Fruit fly (Drosophila melanogaster): ENCODE data around the gene scpr-B.

scpr-B gene

dm6 chr3R:11225220-11225619 is 15.6 kb downstream of the scpr-B start, which contains the start of gene scpr-C:
Gene scpr-C, plus strand, starts transcription at chr3R:11225520.
- TF ChIP-seq Jra (GFP tag; optimal IDR thresholded peaks at IDR 0.05): no peak
- no peak for TF ChIP-seq Hnf4 (GFP tag; optimal IDR thresholded peaks at IDR 0.05)
- TF ChIP-seq Rel (GFP tag; optimal IDR thresholded peaks at IDR 0.05): no peak
- TF ChIP-seq Rel (tag; optimal IDR thresholded peaks at IDR 0.05): no peak
- no peak for TF ChIP-seq lola (GFP tag; optimal IDR thresholded peaks at IDR 0.05)
- no peak for TF ChIP-seq Mio (GFP tag; optimal IDR thresholded peaks at IDR 0.05)
- TF ChIP-seq woc (GFP tag; optimal IDR thresholded peaks at IDR 0.05): no peak
- TF ChIP-seq Myc (optimal IDR thresholded peaks at IDR 0.05): no peak

- TF ChIP-seq tai (GFP tag; optimal IDR thresholded peaks at IDR 0.05) (no peak), lola (GFP tag; optimal IDR thresholded peaks at IDR 0.05) (no peak), psq (GFP tag; optimal IDR thresholded peaks at IDR 0.05) (no peak), fru (GFP tag; optimal IDR thresholded peaks at IDR 0.05) (no peak), jim (GFP tag; optimal IDR thresholded peaks at IDR 0.05) (no peak), pan (optimal IDR thresholded peaks at IDR 0.05) (no peak), CrebA (GFP tag; optimal IDR thresholded peaks at IDR 0.05; ENCODE audit: borderline replicate concordance) (no peak), Dif (GFP tag; optimal IDR thresholded peaks at IDR 0.05; ENCODE audit: partially characterized antibody) (no peak), Dfd (GFP tag; optimal IDR thresholded peaks at IDR 0.05) (no peak), GATAd (GFP tag; optimal IDR thresholded peaks at IDR 0.05) (no peak), Sp1 (GFP tag; optimal IDR thresholded peaks at IDR 0.05) (no peak), dsf (GFP tag; optimal IDR thresholded peaks at IDR 0.05; ENCODE audit: borderline replicate concordance) (no peak), woc (GFP tag; optimal IDR thresholded peaks at IDR 0.05) (no peak), Hnf4 (GFP tag; optimal IDR thresholded peaks at IDR 0.05) (no peak), HLH106 (tag; optimal IDR thresholded peaks at IDR 0.05) (no peak), Vsx2 (GFP tag; optimal IDR thresholded peaks at IDR 0.05; ENCODE audit: partially characterized antibody) (no peak), br (GFP tag; optimal IDR thresholded peaks at IDR 0.05) (no peak), sv (GFP tag; optimal IDR thresholded peaks at IDR 0.05) (no peak), Jra (GFP tag; optimal IDR thresholded peaks at IDR 0.05) (no peak), OdsH (GFP tag; optimal IDR thresholded peaks at IDR 0.05) (no peak)
These were observed 16.3 kb downstream of the scpr-B start for dm6 chr3R:11224478-11224877.

- no peak for TF ChIP-seq Vsx2 (GFP tag; optimal IDR thresholded peaks at IDR 0.05; ENCODE audit: partially characterized antibody)
- TF ChIP-seq HLH106 (tag; optimal IDR thresholded peaks at IDR 0.05): no peak
These were observed 18.2 kb downstream of the scpr-B start for dm6 chr3R:11222587-11222986.

dm6 chr3R:11221437-11222230 is 19.2 kb downstream of the scpr-B start, which contains the start of the genes CG6693 and RpL3:
Gene CG6693, minus strand, starts transcription at chr3R:11221639.
Gene RpL3, plus strand, starts transcription at chr3R:11221894.
- TF ChIP-seq psq (GFP tag; optimal IDR thresholded peaks at IDR 0.05) (peak; percentile 46), jim (GFP tag; optimal IDR thresholded peaks at IDR 0.05) (no peak), Rel (GFP tag; optimal IDR thresholded peaks at IDR 0.05) (no peak), Rel (tag; optimal IDR thresholded peaks at IDR 0.05) (peak; percentile 74), Myc (optimal IDR thresholded peaks at IDR 0.05) (peak; percentile 43), Dif (GFP tag; optimal IDR thresholded peaks at IDR 0.05; ENCODE audit: partially characterized antibody) (peak; percentile 60), h (GFP tag; optimal IDR thresholded peaks at IDR 0.05) (peak; percentile 84), brk (GFP tag; optimal IDR thresholded peaks at IDR 0.05) (no peak), tai (GFP tag; optimal IDR thresholded peaks at IDR 0.05) (no peak), Hnf4 (GFP tag; optimal IDR thresholded peaks at IDR 0.05) (peak; percentile 87), dmrt93B (GFP tag; optimal IDR thresholded peaks at IDR 0.05) (peak; percentile 35), pan (optimal IDR thresholded peaks at IDR 0.05) (no peak), foxo (GFP tag; optimal IDR thresholded peaks at IDR 0.05) (peak in 1 of 2 experiments; percentile 61), dl (GFP tag; optimal IDR thresholded peaks at IDR 0.05; ENCODE audit: insufficient read depth in 1 of 2, partially characterized antibody in 2 of 2) (no peak), Jra (GFP tag; optimal IDR thresholded peaks at IDR 0.05) (peak; percentile 71), sv (GFP tag; optimal IDR thresholded peaks at IDR 0.05) (peak; percentile 63), GATAd (GFP tag; optimal IDR thresholded peaks at IDR 0.05) (no peak), Hr78 (GFP tag; optimal IDR thresholded peaks at IDR 0.05) (no peak), CG9705 (GFP tag; optimal IDR thresholded peaks at IDR 0.05) (peak; percentile 54), Dfd (GFP tag; optimal IDR thresholded peaks at IDR 0.05) (no peak), Abd-B (GFP tag; optimal IDR thresholded peaks at IDR 0.05) (no peak), ey (GFP tag; optimal IDR thresholded peaks at IDR 0.05) (peak; percentile 12), fru (GFP tag; optimal IDR thresholded peaks at IDR 0.05) (peak; percentile 75), CG32264 (GFP tag; optimal IDR thresholded peaks at IDR 0.05) (peak; percentile 16), OdsH (GFP tag; optimal IDR thresholded peaks at IDR 0.05) (peak; percentile 69), HLH106 (tag; optimal IDR thresholded peaks at IDR 0.05) (peak; percentile 67), sage (GFP tag; optimal IDR thresholded peaks at IDR 0.05) (no peak), Vsx2 (GFP tag; optimal IDR thresholded peaks at IDR 0.05; ENCODE audit: partially characterized antibody) (no peak), rgr (GFP tag; optimal IDR thresholded peaks at IDR 0.05) (peak; percentile 87), Sp1 (GFP tag; optimal IDR thresholded peaks at IDR 0.05) (peak; percentile 88), dsf (GFP tag; optimal IDR thresholded peaks at IDR 0.05; ENCODE audit: borderline replicate concordance) (peak; percentile 45), woc (GFP tag; optimal IDR thresholded peaks at IDR 0.05) (peak; percentile 37), N (GFP tag; optimal IDR thresholded peaks at IDR 0.05) (no peak), br (GFP tag; optimal IDR thresholded peaks at IDR 0.05) (peak; percentile 66), usp (GFP tag; optimal IDR thresholded peaks at IDR 0.05) (no peak), Hr83 (GFP tag; optimal IDR thresholded peaks at IDR 0.05; ENCODE audit: poor library complexity, severe bottlenecking) (peak; percentile 90), lola (GFP tag; optimal IDR thresholded peaks at IDR 0.05) (no peak), Mio (GFP tag; optimal IDR thresholded peaks at IDR 0.05) (no peak)

Data from whole organism, wandering third instar larva.